Worm (Caenorhabditis elegans) whole organism, young adult: ENCODE measurements around the gene glb-7.

ENCODE experiments used
- B0019.2 ChIP-seq: fragments of 200-800 bp; sonication (Bioruptor generic); conservative IDR thresholded peaks from 2 replicates; pipeline ENCODE4 v1.3.6; 2022; ENCODE audit warnings: missing genetic modification reagents, missing genetic modification characterization, missing compliant biosample characterization
- B0035.1 ChIP-seq: sonication (generic microtip); optimal IDR thresholded peaks from 2 replicates; lab custom pipeline; 2016; ENCODE audit warnings: missing genetic modification characterization, mild to moderate bottlenecking, missing compliant biosample characterization, missing genotype, missing genetic modification reagents
- F10E7.11 ChIP-seq: sonication (generic microtip); optimal IDR thresholded peaks from 2 replicates; lab custom pipeline; 2017; ENCODE audit warnings: mild to moderate bottlenecking, missing genetic modification characterization, moderate library complexity, missing compliant biosample characterization
- F33H1.4 ChIP-seq: fragments of 200-800 bp; sonication (Bioruptor generic); IDR thresholded peaks from 2 replicates; pipeline ENCODE4 v1.3.6; 2022; ENCODE audit warnings: missing genetic modification reagents, missing genetic modification characterization, missing compliant biosample characterization
- F39B2.1 ChIP-seq: fragments of 200-800 bp; sonication (Bioruptor generic); IDR thresholded peaks from 2 replicates; pipeline ENCODE4 v1.3.6; 2022; ENCODE audit warnings: missing genetic modification reagents, missing genetic modification characterization, missing compliant biosample characterization
- F49E8.2 ChIP-seq: sonication (generic microtip); optimal IDR thresholded peaks from 3 replicates; lab custom pipeline; 2017; ENCODE audit warnings: missing genetic modification characterization, mild to moderate bottlenecking, missing compliant biosample characterization, antibody characterized with exemption, moderate library complexity; ENCODE audit not compliant: insufficient read depth
- F57A8.1 ChIP-seq: fragments of 200-800 bp; sonication (Bioruptor generic); optimal IDR thresholded peaks from 2 replicates; lab custom pipeline; 2018; ENCODE audit warnings: mild to moderate bottlenecking, missing genetic modification characterization, moderate library complexity, missing compliant biosample characterization
- K11D2.4 ChIP-seq: fragments of 200-800 bp; sonication (Bioruptor generic); IDR thresholded peaks from 2 replicates; pipeline ENCODE4 v1.3.6; 2022; ENCODE audit warnings: missing genetic modification reagents, missing genetic modification characterization, missing compliant biosample characterization
- Y67H2A.10 ChIP-seq: fragments of 200-800 bp; sonication (Bioruptor generic); conservative IDR thresholded peaks from 2 replicates; pipeline ENCODE4 v1.3.6; 2022; ENCODE audit warnings: missing genetic modification reagents, missing genetic modification characterization, missing compliant biosample characterization
- Y95B8A.8 ChIP-seq: fragments of 200-800 bp; sonication (Bioruptor generic); IDR thresholded peaks from 2 replicates; pipeline ENCODE4 v1.3.6; 2022; ENCODE audit warnings: missing genetic modification reagents, missing genetic modification characterization, missing compliant biosample characterization
- akir-1 ChIP-seq: fragments of 200-800 bp; sonication (Bioruptor generic); optimal IDR thresholded peaks from 2 replicates; lab custom pipeline; 2018; ENCODE audit warnings: mild to moderate bottlenecking, missing genetic modification characterization, moderate library complexity, missing compliant biosample characterization
- ama-1 ChIP-seq, 3 experiments: fragments of 150-350 bp in 1 of 3; sonication (generic microtip) in 2 of 3; optimal IDR thresholded peaks; 2 replicates each; lab custom pipeline; 2014 to 2018; ENCODE audit warnings: missing biosample characterization in 2 of 3, missing genetic modification characterization in 2 of 3, missing genetic modification reagents in 2 of 3
- aptf-2 ChIP-seq: fragments of 200-800 bp; sonication (Bioruptor generic); conservative IDR thresholded peaks from 2 replicates; pipeline ENCODE4 v1.3.6; 2022; ENCODE audit warnings: missing genetic modification reagents, missing genetic modification characterization, missing compliant biosample characterization
- attf-3 ChIP-seq: fragments of 200-800 bp; sonication (Bioruptor generic); conservative IDR thresholded peaks from 2 replicates; pipeline ENCODE4 v1.3.6; 2022; ENCODE audit warnings: missing genetic modification reagents, missing genetic modification characterization, missing compliant biosample characterization
- attf-5 ChIP-seq: fragments of 200-800 bp; sonication (Bioruptor generic); optimal IDR thresholded peaks from 2 replicates; lab custom pipeline; 2018; ENCODE audit warnings: mild to moderate bottlenecking, missing genetic modification characterization, missing compliant biosample characterization
- attf-6 ChIP-seq: fragments of 200-800 bp; sonication (Bioruptor generic); IDR thresholded peaks from 2 replicates; pipeline ENCODE4 v1.3.6; 2022; ENCODE audit warnings: missing genetic modification reagents, missing genetic modification characterization, missing compliant biosample characterization
- ccch-3 ChIP-seq: fragments of 200-800 bp; sonication (Bioruptor generic); optimal IDR thresholded peaks from 2 replicates; lab custom pipeline; 2018; ENCODE audit warnings: mild to moderate bottlenecking, missing genetic modification characterization, missing compliant biosample characterization
- cebp-2 ChIP-seq: fragments of 200-800 bp; sonication (Bioruptor generic); IDR thresholded peaks from 2 replicates; pipeline ENCODE4 v1.3.6; 2022; ENCODE audit warnings: missing genetic modification characterization, missing compliant biosample characterization
- ceh-100 ChIP-seq: fragments of 200-800 bp; sonication (Bioruptor generic); IDR thresholded peaks from 2 replicates; pipeline ENCODE4 v1.3.6; 2022; ENCODE audit warnings: missing genetic modification reagents, missing genetic modification characterization, missing compliant biosample characterization
- ceh-40 ChIP-seq: fragments of 200-800 bp; sonication (Bioruptor generic); IDR thresholded peaks from 2 replicates; pipeline ENCODE4 v1.3.6; 2022; ENCODE audit warnings: missing genetic modification characterization, missing compliant biosample characterization
- dox-1 ChIP-seq: fragments of 200-800 bp; sonication (Bioruptor generic); IDR thresholded peaks from 2 replicates; pipeline ENCODE4 v1.3.6; 2022; ENCODE audit warnings: missing genetic modification reagents, missing genetic modification characterization, missing compliant biosample characterization
- gei-17 ChIP-seq: fragments of 200-800 bp; sonication (Bioruptor generic); optimal IDR thresholded peaks from 2 replicates; lab custom pipeline; 2018; ENCODE audit warnings: mild to moderate bottlenecking, missing genetic modification characterization, missing compliant biosample characterization
- him-1 ChIP-seq: sonication (generic microtip); optimal IDR thresholded peaks from 2 replicates; lab custom pipeline; 2016; ENCODE audit warnings: missing genotype, missing genetic modification reagents, missing genetic modification characterization, missing compliant biosample characterization
- hlh-26 ChIP-seq: fragments of 200-800 bp; sonication (Bioruptor generic); conservative IDR thresholded peaks from 2 replicates; pipeline ENCODE4 v1.3.6; 2022; ENCODE audit warnings: missing genetic modification reagents, missing genetic modification characterization, missing compliant biosample characterization
- hsf-1 ChIP-seq: fragments of 200-800 bp; sonication (Bioruptor generic); IDR thresholded peaks from 2 replicates; pipeline ENCODE4 v1.3.6; 2022; ENCODE audit warnings: missing genetic modification reagents, missing genetic modification characterization, missing compliant biosample characterization
- lin-26 ChIP-seq: fragments of 200-800 bp; sonication (Bioruptor generic); IDR thresholded peaks from 2 replicates; pipeline ENCODE4 v1.3.6; 2022; ENCODE audit warnings: missing genetic modification reagents, missing genetic modification characterization, missing compliant biosample characterization
- lir-1 ChIP-seq: fragments of 200-800 bp; sonication (Bioruptor generic); conservative IDR thresholded peaks from 2 replicates; pipeline ENCODE4 v1.3.6; 2022; ENCODE audit warnings: missing genetic modification reagents, missing genetic modification characterization, missing compliant biosample characterization
- nfya-2 ChIP-seq: fragments of 200-800 bp; sonication (Bioruptor generic); IDR thresholded peaks from 2 replicates; pipeline ENCODE4 v1.3.6; 2022; ENCODE audit warnings: missing genetic modification reagents, missing genetic modification characterization, missing compliant biosample characterization
- nhr-120 ChIP-seq: fragments of 200-800 bp; sonication (Bioruptor generic); IDR thresholded peaks from 2 replicates; pipeline ENCODE4 v1.3.6; 2022; ENCODE audit warnings: missing genetic modification characterization, missing compliant biosample characterization
- nhr-27 ChIP-seq: fragments of 200-800 bp; sonication (Bioruptor generic); optimal IDR thresholded peaks from 2 replicates; lab custom pipeline; 2018; ENCODE audit warnings: mild to moderate bottlenecking, missing genetic modification characterization, moderate library complexity, missing compliant biosample characterization
- rcor-1 ChIP-seq: fragments of 200-800 bp; sonication (Bioruptor generic); IDR thresholded peaks from 2 replicates; pipeline ENCODE4 v1.3.6; 2022; ENCODE audit warnings: missing genetic modification reagents, missing genetic modification characterization, missing compliant biosample characterization
- somi-1 ChIP-seq: fragments of 200-800 bp; sonication (Bioruptor generic); optimal IDR thresholded peaks from 2 replicates; lab custom pipeline; 2018; ENCODE audit warnings: mild to moderate bottlenecking, missing genetic modification characterization, missing compliant biosample characterization
- tbp1 ChIP-seq: fragments of 200-800 bp; sonication (Bioruptor generic); optimal IDR thresholded peaks from 2 replicates; lab custom pipeline; 2018; ENCODE audit warnings: mild to moderate bottlenecking, missing genetic modification characterization, missing compliant biosample characterization
- tlf-1 ChIP-seq: fragments of 200-800 bp; sonication (Bioruptor generic); optimal IDR thresholded peaks from 2 replicates; lab custom pipeline; 2018; ENCODE audit warnings: mild to moderate bottlenecking, missing genetic modification characterization, missing compliant biosample characterization
- unc-130 ChIP-seq: sonication (generic microtip); optimal IDR thresholded peaks from 2 replicates; lab custom pipeline; 2016; ENCODE audit warnings: missing genetic modification reagents, missing genetic modification characterization, missing compliant biosample characterization
- ztf-25 ChIP-seq: fragments of 200-800 bp; sonication (Bioruptor generic); IDR thresholded peaks from 2 replicates; pipeline ENCODE4 v1.3.6; 2022; ENCODE audit warnings: missing genetic modification reagents, missing genetic modification characterization, missing compliant biosample characterization

glb-7 gene

ce11 chrIV:2083734-2084133 lies 38.9 kb upstream of the glb-7 start, which contains the start of gene mca-2:
Gene mca-2, plus strand, starts transcription at chrIV:2084034.
- TF ChIP-seq ztf-25 (GFP tag; lab: Robert Waterston, UW), result no peak
- TF ChIP-seq ama-1 (optimal IDR thresholded peaks at IDR 0.05; lab: Kevin White, UChicago), result no peak
- TF ChIP-seq ama-1 (GFP tag; optimal IDR thresholded peaks at IDR 0.05; lab: Kevin White, UChicago), result no peak
- no peak for TF ChIP-seq hlh-26 (GFP tag; lab: Robert Waterston, UW)
- TF ChIP-seq rcor-1, result no peak
- no peak for TF ChIP-seq aptf-2 (GFP tag; lab: Robert Waterston, UW)
- TF ChIP-seq ccch-3 (GFP tag; lab: Kevin White, UChicago), result no peak
- TF ChIP-seq F49E8.2 (tag; lab: Kevin White, UChicago), result no peak
- no peak for TF ChIP-seq gei-17 (GFP tag; lab: Kevin White, UChicago)
- no peak for TF ChIP-seq him-1 (tag; lab: Kevin White, UChicago)
- no peak for TF ChIP-seq F57A8.1 (GFP tag; lab: Kevin White, UChicago)
- TF ChIP-seq nhr-27, result no peak
- no peak for TF ChIP-seq Y67H2A.10
- TF ChIP-seq tlf-1 (GFP tag; lab: Kevin White, UChicago), result no peak
- no peak for TF ChIP-seq F10E7.11 (tag; lab: Kevin White, UChicago)
- no peak for TF ChIP-seq somi-1 (GFP tag; lab: Kevin White, UChicago)

- TF ChIP-seq hsf-1 (GFP tag; lab: Robert Waterston, UW), result peak; percentile 92
These were observed 26.2 kb upstream of the glb-7 start for ce11 chrIV:2096422-2096821.

- TF ChIP-seq akir-1 (GFP tag; lab: Kevin White, UChicago), result no peak
- no peak for TF ChIP-seq tlf-1 (GFP tag; lab: Kevin White, UChicago)
- no peak for TF ChIP-seq ceh-40 (GFP tag; lab: Robert Waterston, UW)
- no peak for TF ChIP-seq Y95B8A.8 (GFP tag; lab: Robert Waterston, UW)
- TF ChIP-seq unc-130 (GFP tag; lab: Kevin White, UChicago), result no peak
- TF ChIP-seq attf-5 (GFP tag; lab: Kevin White, UChicago), result no peak
These were observed 22.8 kb upstream of the glb-7 start, which contains the start of gene C23H5.11 for ce11 chrIV:2099771-2100170. Gene C23H5.11, minus strand, starts transcription at chrIV:2099871.

ce11 chrIV:2102793-2103192 lies 19.8 kb upstream of the glb-7 start, which contains the start of gene C23H5.15:
Gene C23H5.15, minus strand, starts transcription at chrIV:2102893.
- TF ChIP-seq attf-6 (GFP tag; lab: Robert Waterston, UW) (no peak), K11D2.4 (GFP tag; lab: Robert Waterston, UW) (no peak), B0035.1 (tag; lab: Kevin White, UChicago) (no peak), lin-26 (no peak), ceh-100 (GFP tag; lab: Robert Waterston, UW) (no peak), F10E7.11 (tag; lab: Kevin White, UChicago) (no peak), tbp1 (no peak), dox-1 (GFP tag; lab: Robert Waterston, UW) (no peak), nfya-2 (GFP tag; lab: Robert Waterston, UW) (no peak), lir-1 (GFP tag; lab: Robert Waterston, UW) (no peak)

- TF ChIP-seq F39B2.1 (GFP tag; lab: Robert Waterston, UW) (0 out of 2 replicates have a peak, but pooled peaks have one; percentile 18), cebp-2 (GFP tag; lab: Robert Waterston, UW) (0 out of 2 replicates have a peak, but pooled peaks have one; percentile 70), B0019.2 (GFP tag; lab: Robert Waterston, UW) (no peak), ztf-25 (GFP tag; lab: Robert Waterston, UW) (no peak), F33H1.4 (GFP tag; lab: Robert Waterston, UW) (peak; percentile 42), nhr-120 (GFP tag; lab: Robert Waterston, UW) (0 out of 2 replicates have a peak, but pooled peaks have one; percentile 51), attf-3 (GFP tag; lab: Robert Waterston, UW) (no peak)
These were observed 15.9 kb upstream of the glb-7 start for ce11 chrIV:2106708-2107107.
